Fruit fly (Drosophila melanogaster) whole organism, wandering third instar larva: Measurements from ENCODE around the gene CG4570.
A peak's percentile ranks its signal among the peaks of the same experiment; 100 is the strongest.

ENCODE experiments used
- Dif ChIP-seq: fragments of 200-275, 200-300 bp; sonication (Bioruptor generic); optimal IDR thresholded peaks from 2 replicates; lab custom pipeline; 2018; ENCODE audit warnings: missing biosample characterization, missing genetic modification characterization; ENCODE audit not compliant: partially characterized antibody
- Jra ChIP-seq: sonication (Bioruptor generic); optimal IDR thresholded peaks from 2 replicates; lab custom pipeline; 2016; ENCODE audit warnings: missing biosample characterization, missing genetic modification characterization
- Myc ChIP-seq: fragments of >200 bp; optimal IDR thresholded peaks from 2 replicates; lab custom pipeline; 2017
- Rel ChIP-seq, 2 experiments: fragments of 200-800 bp; sonication (Bioruptor generic) in 1 of 2; optimal IDR thresholded peaks; 2 replicates in 1 of 2; 3 replicates in 1 of 2; lab custom pipeline; 2016 to 2019; ENCODE audit warnings: mild to moderate bottlenecking in 2 of 2, missing biosample characterization in 2 of 2, missing genetic modification characterization in 2 of 2, moderate library complexity in 1 of 2
- h ChIP-seq: fragments of 200-800 bp; sonication (Bioruptor generic); optimal IDR thresholded peaks from 3 replicates; lab custom pipeline; 2016; ENCODE audit warnings: missing biosample characterization, mild to moderate bottlenecking, missing genetic modification characterization
- pan ChIP-seq: fragments of >200 bp; optimal IDR thresholded peaks from 2 replicates; lab custom pipeline; 2017
- psq ChIP-seq: fragments of 200-800 bp; sonication (Bioruptor generic); optimal IDR thresholded peaks from 3 replicates; lab custom pipeline; 2017; ENCODE audit warnings: missing biosample characterization, mild to moderate bottlenecking, missing genetic modification characterization, moderate library complexity
- sage ChIP-seq: fragments of 200-800 bp; sonication (Bioruptor generic); optimal IDR thresholded peaks from 2 replicates; lab custom pipeline; 2016; ENCODE audit warnings: missing biosample characterization, mild to moderate bottlenecking, missing genetic modification characterization
- sv ChIP-seq: fragments of 200-800 bp; sonication (Bioruptor generic); optimal IDR thresholded peaks from 3 replicates; lab custom pipeline; 2016; ENCODE audit warnings: missing biosample characterization, missing genetic modification characterization

DNA sequence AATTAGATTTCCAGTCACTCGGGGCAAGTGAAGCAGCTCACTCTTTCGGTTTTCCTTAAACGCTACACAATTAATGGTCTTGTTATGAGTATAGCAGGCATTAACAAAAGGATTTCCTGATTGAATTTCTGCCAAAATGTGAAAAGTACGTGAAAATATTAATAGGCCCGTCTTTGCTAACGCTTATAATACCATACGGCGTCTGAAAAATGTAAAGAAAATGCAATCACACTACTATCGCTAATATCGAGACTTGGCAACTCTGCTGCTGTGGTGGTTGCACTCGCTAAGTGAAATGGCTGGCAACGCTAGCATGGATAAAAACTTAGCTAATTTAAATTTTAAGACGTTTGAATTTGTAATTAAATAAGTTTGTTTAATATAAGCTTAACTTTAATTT is 36.7 kb downstream of the CG4570 start, which contains the start of gene CG6621:
- TF ChIP-seq Dif (GFP tag; lab: Kevin White, UChicago), result no peak
- TF ChIP-seq Rel (GFP tag; optimal IDR thresholded peaks at IDR 0.05; lab: Kevin White, UChicago), result no peak
- peak; percentile 63 for TF ChIP-seq Rel (tag; optimal IDR thresholded peaks at IDR 0.05; lab: Kevin White, UChicago)
- no peak for TF ChIP-seq sage (GFP tag; lab: Kevin White, UChicago)
- TF ChIP-seq pan, result no peak
- TF ChIP-seq Myc (lab: Kevin White, UChicago), result no peak
- no peak for TF ChIP-seq Jra (GFP tag; lab: Kevin White, UChicago)
- TF ChIP-seq psq (GFP tag; lab: Kevin White, UChicago), result no peak
- no peak for TF ChIP-seq h (GFP tag; lab: Kevin White, UChicago)
- no peak for TF ChIP-seq sv
